Worm (Caenorhabditis elegans): ENCODE data around the gene zig-5.

Gene zig-5

DNA sequence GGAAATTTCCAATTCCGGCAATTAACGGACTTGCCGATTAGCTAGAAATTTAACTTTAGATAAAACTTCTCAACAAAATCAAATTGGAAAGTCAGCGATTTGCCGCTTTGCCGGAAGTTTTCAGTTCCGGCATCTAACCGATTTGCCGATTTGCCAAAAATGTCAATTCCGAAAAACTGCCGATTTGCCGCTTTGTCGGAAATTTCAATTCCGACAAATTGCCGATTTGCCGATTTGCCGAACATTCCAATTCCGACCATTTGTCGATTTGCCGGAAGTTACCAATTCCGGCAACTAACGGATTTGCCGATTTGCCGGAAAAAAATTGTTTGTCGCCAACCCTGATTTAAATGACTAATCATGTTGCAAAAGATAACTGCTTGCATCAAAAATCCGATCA is 44.1 kb downstream of the zig-5 start:
- TF ChIP-seq hlh-1 (tag; optimal IDR thresholded peaks at IDR 0.05) (no peak), elt-1 (tag; optimal IDR thresholded peaks at IDR 0.05; ENCODE audit: borderline replicate concordance, insufficient read depth) (no peak), lin-32 (GFP tag; optimal IDR thresholded peaks at IDR 0.05) (no peak)

- TF ChIP-seq hlh-1 (tag; optimal IDR thresholded peaks at IDR 0.05), result peak; percentile 6
- no peak for TF ChIP-seq sptf-1 (tag; optimal IDR thresholded peaks at IDR 0.05)
These were observed 44.8 kb downstream of the zig-5 start for ce11 chrIII:10908543-10908942.

- TF ChIP-seq lin-32 (GFP tag; optimal IDR thresholded peaks at IDR 0.05), result no peak
These were observed 45.6 kb downstream of the zig-5 start for ce11 chrIII:10907678-10908217.

DNA sequence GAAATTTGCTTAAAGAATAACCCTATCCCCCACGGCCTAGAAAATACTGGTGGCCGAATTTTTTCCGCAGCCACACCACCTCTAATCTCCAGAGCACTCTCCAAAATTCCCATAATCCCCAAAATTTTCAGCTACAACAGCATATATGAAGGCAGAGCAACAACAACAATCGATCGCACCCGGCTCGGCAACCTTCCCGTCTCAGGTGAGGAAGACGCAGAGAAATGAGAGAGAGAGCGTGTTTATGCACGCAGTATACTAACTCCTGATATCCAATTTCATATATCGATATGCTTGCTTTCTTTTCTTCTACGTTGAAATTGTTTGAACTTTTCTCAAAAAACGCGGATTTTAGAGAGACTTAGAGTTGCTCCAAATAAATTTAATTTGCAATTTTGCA is 47.0 kb downstream of the zig-5 start:
- peak; percentile 65 for TF ChIP-seq unc-120 (tag; optimal IDR thresholded peaks at IDR 0.05; ENCODE audit: poor library complexity, severe bottlenecking)
- TF ChIP-seq hlh-1 (tag; optimal IDR thresholded peaks at IDR 0.05), result peak; percentile 95
- TF ChIP-seq bed-3 (GFP tag; optimal IDR thresholded peaks at IDR 0.05), result no peak

- TF ChIP-seq lsy-2 (tag; optimal IDR thresholded peaks at IDR 0.05), result peak; percentile 6
- TF ChIP-seq ces-1 (GFP tag; optimal IDR thresholded peaks at IDR 0.05), result peak; percentile 93
- TF ChIP-seq ceh-43 (GFP tag; optimal IDR thresholded peaks at IDR 0.05), result no peak
- no peak for TF ChIP-seq sptf-1 (tag; optimal IDR thresholded peaks at IDR 0.05)
- TF ChIP-seq lin-13 (tag; optimal IDR thresholded peaks at IDR 0.05), result no peak
- TF ChIP-seq nhr-28 (tag; optimal IDR thresholded peaks at IDR 0.05), result no peak
- TF ChIP-seq sem-2 (GFP tag; optimal IDR thresholded peaks at IDR 0.05), result no peak
- no peak for TF ChIP-seq drap-1 (GFP tag; optimal IDR thresholded peaks at IDR 0.05)
- TF ChIP-seq ceh-83 (GFP tag; optimal IDR thresholded peaks at IDR 0.05), result no peak
- TF ChIP-seq unc-62 (GFP tag; optimal IDR thresholded peaks at IDR 0.05), result peak; percentile 68
- TF ChIP-seq ham-2 (GFP tag; optimal IDR thresholded peaks at IDR 0.05), result no peak
- no peak for TF ChIP-seq lin-32 (GFP tag; optimal IDR thresholded peaks at IDR 0.05)
- TF ChIP-seq hlh-1 (tag; optimal IDR thresholded peaks at IDR 0.05), result peak; percentile 89
- no peak for TF ChIP-seq zip-8 (tag; optimal IDR thresholded peaks at IDR 0.05)
- peak; percentile 3 for TF ChIP-seq unc-120 (tag; optimal IDR thresholded peaks at IDR 0.05; ENCODE audit: poor library complexity, severe bottlenecking)
- no peak for TF ChIP-seq mab-5 (tag; optimal IDR thresholded peaks at IDR 0.05)
- TF ChIP-seq pha-4 (tag; optimal IDR thresholded peaks at IDR 0.05), result no peak
- no peak for TF ChIP-seq M03D4.4 (tag; optimal IDR thresholded peaks at IDR 0.05)
- TF ChIP-seq flh-1 (GFP tag; optimal IDR thresholded peaks at IDR 0.05), result no peak
- no peak for TF ChIP-seq bed-3 (GFP tag; optimal IDR thresholded peaks at IDR 0.05)
- TF ChIP-seq cnd-1 (tag; optimal IDR thresholded peaks at IDR 0.05), result no peak
- TF ChIP-seq snpc-4 (tag; optimal IDR thresholded peaks at IDR 0.05), result no peak
- no peak for TF ChIP-seq elt-3 (tag; optimal IDR thresholded peaks at IDR 0.05)
- no peak for TF ChIP-seq nhr-76 (tag; optimal IDR thresholded peaks at IDR 0.05)
- TF ChIP-seq blmp-1 (tag; optimal IDR thresholded peaks at IDR 0.05), result no peak
- no peak for TF ChIP-seq mep-1 (tag; optimal IDR thresholded peaks at IDR 0.05)
- no peak for TF ChIP-seq nhr-12 (tag; optimal IDR thresholded peaks at IDR 0.05)
These were observed 48.2 kb downstream of the zig-5 start for ce11 chrIII:10905112-10905511.

- TF ChIP-seq lin-13 (tag; optimal IDR thresholded peaks at IDR 0.05) (no peak), elt-1 (tag; optimal IDR thresholded peaks at IDR 0.05; ENCODE audit: borderline replicate concordance, insufficient read depth) (no peak), zip-8 (tag; optimal IDR thresholded peaks at IDR 0.05) (no peak), nhr-28 (tag; optimal IDR thresholded peaks at IDR 0.05) (no peak), M03D4.4 (tag; optimal IDR thresholded peaks at IDR 0.05) (no peak), unc-62 (GFP tag; optimal IDR thresholded peaks at IDR 0.05) (no peak), sptf-1 (tag; optimal IDR thresholded peaks at IDR 0.05) (no peak), ztf-11 (tag; optimal IDR thresholded peaks at IDR 0.05) (no peak), ces-1 (GFP tag; optimal IDR thresholded peaks at IDR 0.05) (no peak), mls-2 (tag; optimal IDR thresholded peaks at IDR 0.05) (no peak), nhr-237 (tag; optimal IDR thresholded peaks at IDR 0.05) (no peak), unc-39 (tag; optimal IDR thresholded peaks at IDR 0.05) (no peak), elt-3 (tag; optimal IDR thresholded peaks at IDR 0.05) (no peak), ceh-43 (GFP tag; optimal IDR thresholded peaks at IDR 0.05) (no peak)
These were observed 48.9 kb downstream of the zig-5 start for ce11 chrIII:10904320-10904961.

All from whole organism, mixed stage, embryonic.